Fruit fly (Drosophila melanogaster) Kc167 (cell line): ENCODE measurements around the gene CG18599.

ENCODE experiments used
- Myc ChIP-seq: fragments of >200 bp; optimal IDR thresholded peaks from 2 replicates; lab custom pipeline; 2017; ENCODE audit warnings: missing external identifiers
- Sin3A ChIP-seq: fragments of >200 bp; optimal IDR thresholded peaks from 2 replicates; lab custom pipeline; 2018; ENCODE audit warnings: missing external identifiers
- h ChIP-seq: fragments of >200 bp; optimal IDR thresholded peaks from 3 replicates; lab custom pipeline; 2018; ENCODE audit warnings: missing external identifiers
- insv ChIP-seq: fragments of >200 bp; optimal IDR thresholded peaks from 3 replicates; lab custom pipeline; 2018; ENCODE audit warnings: missing external identifiers
- psq ChIP-seq: fragments of >200 bp; optimal IDR thresholded peaks from 2 replicates; lab custom pipeline; 2017; ENCODE audit warnings: missing external identifiers
- ttk ChIP-seq: sonication (Bioruptor generic); optimal IDR thresholded peaks from 2 replicates; lab custom pipeline; 2017; ENCODE audit warnings: missing external identifiers

- no peak for TF ChIP-seq psq (lab: Kevin White, UChicago)
- no peak for TF ChIP-seq Myc (lab: Kevin White, UChicago)
- TF ChIP-seq ttk (lab: Kevin White, UChicago): no peak
- no peak for TF ChIP-seq insv (lab: Kevin White, UChicago)
- no peak for TF ChIP-seq h
- no peak for TF ChIP-seq Sin3A
Measured at dm6 chr3R:18279494-18279893, 11.9 kb downstream of the CG18599 start, which contains the start of gene CG7142.
